Fruit fly (Drosophila melanogaster): ENCODE results near the gene elm.

The elm gene

dm6 chr3R:5654692-5655181 lies at the start of gene elm, which contains the start of gene MED27:
elm (minus strand) TSS chr3R:5654861.
MED27 (plus strand) TSS chr3R:5655139.
- TF ChIP-seq CG15269 (tag; optimal IDR thresholded peaks at IDR 0.05): peak; percentile 90
- no peak for TF ChIP-seq CG7745 (tag; optimal IDR thresholded peaks at IDR 0.05)
- peak; percentile 47; the same call in 1 of the 2 replicates for TF ChIP-seq ato (GFP tag; IDR thresholded peaks at IDR 0.05; ENCODE audit: partially characterized antibody)
- no peak for TF ChIP-seq tio (GFP tag; optimal IDR thresholded peaks at IDR 0.05)
- TF ChIP-seq Gsc (GFP tag; IDR thresholded peaks at IDR 0.05): peak; percentile 82
- TF ChIP-seq ara (GFP tag; IDR thresholded peaks at IDR 0.05): peak; percentile 90
- TF ChIP-seq CG11560 (tag; IDR thresholded peaks at IDR 0.05): peak; percentile 83
- TF ChIP-seq gce (GFP tag; IDR thresholded peaks at IDR 0.05): peak; percentile 78; the same call in 2 of the 3 replicates
- TF ChIP-seq hbn (GFP tag; IDR thresholded peaks at IDR 0.05; ENCODE audit: partially characterized antibody): peak; percentile 92
- TF ChIP-seq CG3407 (GFP tag; optimal IDR thresholded peaks at IDR 0.05): peak; percentile 78
- peak; percentile 94 for TF ChIP-seq Mad (GFP tag; optimal IDR thresholded peaks at IDR 0.05)
- peak; percentile 91 for TF ChIP-seq B-H2 (GFP tag; optimal IDR thresholded peaks at IDR 0.05)
- peak; percentile 97 for TF ChIP-seq CG15696 (tag; optimal IDR thresholded peaks at IDR 0.05)
- TF ChIP-seq tx (GFP tag; optimal IDR thresholded peaks at IDR 0.05): peak; percentile 92
- peak; percentile 88 for TF ChIP-seq CG10462 (GFP tag; optimal IDR thresholded peaks at IDR 0.05)
- TF ChIP-seq crp (GFP tag; optimal IDR thresholded peaks at IDR 0.05): peak in 1 of 2 experiments; percentile 63
- TF ChIP-seq CG12769 (tag; optimal IDR thresholded peaks at IDR 0.05): peak; percentile 85
- TF ChIP-seq Bgb (GFP tag; IDR thresholded peaks at IDR 0.05; ENCODE audit: partially characterized antibody): peak; percentile 86
- peak; percentile 81 for TF ChIP-seq CG4328 (GFP tag; optimal IDR thresholded peaks at IDR 0.05)
- peak; percentile 93 for TF ChIP-seq esg (GFP tag; conservative IDR thresholded peaks at IDR 0.05)
- TF ChIP-seq CG13624 (GFP tag; optimal IDR thresholded peaks at IDR 0.05): peak; percentile 94
- peak; percentile 95 for TF ChIP-seq chn (GFP tag; optimal IDR thresholded peaks at IDR 0.05)
- peak; percentile 82 for TF ChIP-seq dm (GFP tag; optimal IDR thresholded peaks at IDR 0.05)
- peak; percentile 25 for TF ChIP-seq grn (GFP tag; optimal IDR thresholded peaks at IDR 0.05)
- peak; percentile 91 for TF ChIP-seq CG11085 (GFP tag; IDR thresholded peaks at IDR 0.05)
- TF ChIP-seq wek (GFP tag; optimal IDR thresholded peaks at IDR 0.05): peak; percentile 0
- TF ChIP-seq CG8388 (GFP tag; optimal IDR thresholded peaks at IDR 0.05): peak; percentile 88
- TF ChIP-seq CG16813 (GFP tag; IDR thresholded peaks at IDR 0.05; ENCODE audit: partially characterized antibody): peak; percentile 98
- TF ChIP-seq Jarid2 (GFP tag; optimal IDR thresholded peaks at IDR 0.05): peak; percentile 70
- TF ChIP-seq CG2202 (tag; optimal IDR thresholded peaks at IDR 0.05): peak; percentile 86
- peak; percentile 87 for TF ChIP-seq CG18764 (GFP tag; optimal IDR thresholded peaks at IDR 0.05)
- TF ChIP-seq kni (GFP tag; optimal IDR thresholded peaks at IDR 0.05): peak; percentile 85
- TF ChIP-seq HLH4C (GFP tag; IDR thresholded peaks at IDR 0.05; ENCODE audit: partially characterized antibody): peak; percentile 88
- TF ChIP-seq pfk (GFP tag; optimal IDR thresholded peaks at IDR 0.05): peak; percentile 11
- TF ChIP-seq Nf-YB (GFP tag; optimal IDR thresholded peaks at IDR 0.05): peak; percentile 77
- TF ChIP-seq Tbp (GFP tag; optimal IDR thresholded peaks at IDR 0.05): no peak
- 0 out of 2 replicates have a peak, but pooled peaks have one; percentile 52 for TF ChIP-seq CG43689 (GFP tag; IDR thresholded peaks at IDR 0.05)
- peak; percentile 73 for TF ChIP-seq her (GFP tag; optimal IDR thresholded peaks at IDR 0.05)
- 0 out of 2 replicates have a peak, but pooled peaks have one; percentile 42 for TF ChIP-seq CG4360 (GFP tag; IDR thresholded peaks at IDR 0.05)
- peak; percentile 97 for TF ChIP-seq CG2129 (GFP tag; IDR thresholded peaks at IDR 0.05; ENCODE audit: partially characterized antibody)
- TF ChIP-seq sc (optimal IDR thresholded peaks at IDR 0.05): no peak
- peak; percentile 71 for TF ChIP-seq sc (GFP tag; optimal IDR thresholded peaks at IDR 0.05)
- TF ChIP-seq da (GFP tag; optimal IDR thresholded peaks at IDR 0.05): peak; percentile 78
- peak; percentile 91 for TF ChIP-seq CG32767 (GFP tag; IDR thresholded peaks at IDR 0.05)
- peak; percentile 94 for TF ChIP-seq CG32532 (GFP tag; IDR thresholded peaks at IDR 0.05)
- TF ChIP-seq HLHmδ (GFP tag; optimal IDR thresholded peaks at IDR 0.05): peak; percentile 94
- TF ChIP-seq CG8089 (GFP tag; optimal IDR thresholded peaks at IDR 0.05): peak; percentile 83
- TF ChIP-seq mirr (GFP tag; optimal IDR thresholded peaks at IDR 0.05): peak; percentile 51
- TF ChIP-seq E2f1 (GFP tag; IDR thresholded peaks at IDR 0.05): peak; percentile 92
- peak; percentile 96 for TF ChIP-seq MESR4 (GFP tag; optimal IDR thresholded peaks at IDR 0.05)

Measured in whole organism, embryonic.